Fruit fly (Drosophila melanogaster) whole organism, embryonic: Measurements from ENCODE around the gene CG16826.
A peak's percentile ranks its signal among the peaks of the same experiment; 100 is the strongest.

Source experiments
- Atf6 ChIP-seq: fragments of 200-800 bp; sonication (Bioruptor generic); IDR thresholded peaks from 2 replicates; pipeline ENCODE4 v1.3.6; 2022; ENCODE audit warnings: missing biosample characterization, missing genetic modification characterization
- CG10209 ChIP-seq: fragments of 200-800 bp; sonication (Bioruptor generic); optimal IDR thresholded peaks from 3 replicates; lab custom pipeline; 2017; ENCODE audit warnings: missing biosample characterization, mild to moderate bottlenecking, missing genetic modification characterization, missing genetic modification reagents
- CG1024 ChIP-seq: fragments of 200-800 bp; sonication (Bioruptor generic); IDR thresholded peaks from 2 replicates; pipeline ENCODE4 v1.3.6; 2022; ENCODE audit warnings: missing biosample characterization, missing genetic modification characterization
- CG10959 ChIP-seq: fragments of 200-800 bp; sonication (Bioruptor generic); IDR thresholded peaks from 2 replicates; pipeline ENCODE4 v1.3.6; 2022; ENCODE audit warnings: missing biosample characterization, missing genetic modification characterization
- CG12299 ChIP-seq: fragments of 200-800 bp; sonication (Bioruptor generic); optimal IDR thresholded peaks from 2 replicates; lab custom pipeline; 2018; ENCODE audit warnings: missing biosample characterization, mild to moderate bottlenecking, missing genetic modification characterization
- CG16813 ChIP-seq: fragments of 200-800 bp; sonication (Bioruptor generic); IDR thresholded peaks from 3 replicates; pipeline ENCODE4 v1.3.6; 2022; ENCODE audit warnings: missing biosample characterization, missing genetic modification characterization; ENCODE audit not compliant: partially characterized antibody
- CG17186 ChIP-seq: fragments of 200-800 bp; sonication (Bioruptor generic); optimal IDR thresholded peaks from 3 replicates; lab custom pipeline; 2017; ENCODE audit warnings: missing biosample characterization, missing genetic modification reagents, missing genetic modification characterization
- CG17829 ChIP-seq: fragments of 200-800 bp; optimal IDR thresholded peaks from 2 replicates; lab custom pipeline; 2019; ENCODE audit warnings: missing biosample characterization, mild to moderate bottlenecking, missing genetic modification characterization, moderate library complexity
- CG18764 ChIP-seq: fragments of 200-800 bp; sonication (Bioruptor generic); optimal IDR thresholded peaks from 3 replicates; lab custom pipeline; 2016; ENCODE audit warnings: missing biosample characterization, missing genetic modification characterization
- CG32772 ChIP-seq: fragments of 200-800 bp; sonication (Bioruptor generic); IDR thresholded peaks from 2 replicates; pipeline ENCODE4 v1.3.6; 2022; ENCODE audit warnings: missing biosample characterization, missing genetic modification characterization
- CG33557 ChIP-seq: fragments of 200-800 bp; sonication (Bioruptor generic); optimal IDR thresholded peaks from 2 replicates; lab custom pipeline; 2019; ENCODE audit warnings: missing biosample characterization, mild to moderate bottlenecking, missing genetic modification characterization, moderate library complexity
- CG4282 ChIP-seq: fragments of 200-800 bp; sonication (Bioruptor generic); optimal IDR thresholded peaks from 2 replicates; lab custom pipeline; 2016; ENCODE audit warnings: missing biosample characterization, missing genetic modification characterization
- CG4360 ChIP-seq: fragments of 200-800 bp; sonication (Bioruptor generic); IDR thresholded peaks from 2 replicates; pipeline ENCODE4 v1.3.6; 2022; ENCODE audit warnings: missing biosample characterization, missing genetic modification characterization
- CG4617 ChIP-seq: fragments of 200-800 bp; sonication (Bioruptor generic); optimal IDR thresholded peaks from 3 replicates; lab custom pipeline; 2016; ENCODE audit warnings: missing biosample characterization, missing genetic modification characterization, borderline replicate concordance
- CG4730 ChIP-seq: fragments of 200-800 bp; sonication (Bioruptor generic); IDR thresholded peaks from 2 replicates; pipeline ENCODE4 v1.3.6; 2022; ENCODE audit warnings: missing biosample characterization, missing genetic modification characterization
- CG4820 ChIP-seq: fragments of 200-800 bp; sonication (Bioruptor generic); optimal IDR thresholded peaks from 3 replicates; lab custom pipeline; 2016; ENCODE audit warnings: missing biosample characterization, missing genetic modification characterization
- CG4854 ChIP-seq: fragments of 200-800 bp; sonication (Bioruptor generic); optimal IDR thresholded peaks from 2 replicates; lab custom pipeline; 2016; ENCODE audit warnings: missing biosample characterization, missing genetic modification characterization, inconsistent platforms
- CG5180 ChIP-seq: fragments of 200-800 bp; sonication (Bioruptor generic); optimal IDR thresholded peaks from 3 replicates; lab custom pipeline; 2017; ENCODE audit warnings: missing biosample characterization, missing genetic modification characterization, mild to moderate bottlenecking, moderate library complexity, missing genetic modification reagents
- CG6254 ChIP-seq: fragments of 200-800 bp; sonication (Bioruptor generic); optimal IDR thresholded peaks from 3 replicates; lab custom pipeline; 2017; ENCODE audit warnings: mild to moderate bottlenecking, missing biosample characterization, missing genetic modification reagents, missing genetic modification characterization
- CG6272 ChIP-seq: fragments of 200-800 bp; sonication (Bioruptor generic); IDR thresholded peaks from 2 replicates; pipeline ENCODE4 v1.3.6; 2022; ENCODE audit warnings: missing biosample characterization, missing genetic modification characterization
- CG7372 ChIP-seq: fragments of 200-800 bp; sonication (Bioruptor generic); IDR thresholded peaks from 2 replicates; pipeline ENCODE4 v1.3.6; 2022; ENCODE audit warnings: missing biosample characterization, missing genetic modification characterization
- CG7556 ChIP-seq: fragments of 200-800 bp; sonication (Bioruptor generic); optimal IDR thresholded peaks from 2 replicates; lab custom pipeline; 2017; ENCODE audit warnings: missing biosample characterization, mild to moderate bottlenecking, missing genetic modification characterization
- CG7928 ChIP-seq: fragments of 200-800 bp; sonication (Bioruptor generic); optimal IDR thresholded peaks from 2 replicates; lab custom pipeline; 2017; ENCODE audit warnings: missing biosample characterization, mild to moderate bottlenecking, missing genetic modification characterization
- CG7987 ChIP-seq: fragments of 200-800 bp; sonication (Bioruptor generic); optimal IDR thresholded peaks from 2 replicates; lab custom pipeline; 2018; ENCODE audit warnings: missing biosample characterization, mild to moderate bottlenecking, missing genetic modification characterization, moderate library complexity
- CG8290 ChIP-seq, 3 experiments: fragments of 200-800 bp; sonication (Bioruptor generic); optimal IDR thresholded peaks; 2 replicates each; lab custom pipeline; 2016 to 2019; ENCODE audit warnings: missing biosample characterization in 3 of 3, missing genetic modification characterization in 3 of 3, mild to moderate bottlenecking in 2 of 3, moderate library complexity in 1 of 3
- CG9609 ChIP-seq: fragments of 200-800 bp; sonication (Bioruptor generic); optimal IDR thresholded peaks from 3 replicates; lab custom pipeline; 2016; ENCODE audit warnings: missing biosample characterization, missing genetic modification characterization
- Camta ChIP-seq: fragments of 200-800 bp; sonication (Bioruptor generic); optimal IDR thresholded peaks from 2 replicates; lab custom pipeline; 2016; ENCODE audit warnings: missing biosample characterization, missing genetic modification characterization
- Dfd ChIP-seq, 2 experiments: fragments of >200 bp; optimal IDR thresholded peaks; 2 replicates each; lab custom pipeline; 2017; ENCODE audit warnings: missing biosample characterization in 2 of 2, missing genetic modification characterization in 2 of 2
- Lim3 ChIP-seq: fragments of 200-800 bp; sonication (Bioruptor generic); IDR thresholded peaks from 2 replicates; pipeline ENCODE4 v1.3.6; 2022; ENCODE audit warnings: missing biosample characterization, missing genetic modification characterization
- Mad ChIP-seq: fragments of 200-800 bp; sonication (Bioruptor generic); optimal IDR thresholded peaks from 2 replicates; lab custom pipeline; 2016; ENCODE audit warnings: missing biosample characterization, missing genetic modification characterization
- Mes4 ChIP-seq: fragments of 200-800 bp; sonication (Bioruptor generic); optimal IDR thresholded peaks from 2 replicates; lab custom pipeline; 2016; ENCODE audit warnings: missing biosample characterization, missing genetic modification characterization
- PHDP ChIP-seq: fragments of 200-800 bp; sonication (Bioruptor generic); optimal IDR thresholded peaks from 3 replicates; lab custom pipeline; 2018; ENCODE audit warnings: missing biosample characterization, mild to moderate bottlenecking, missing genetic modification characterization, moderate library complexity
- Side ChIP-seq: fragments of 200-800 bp; sonication (Bioruptor generic); optimal IDR thresholded peaks from 2 replicates; lab custom pipeline; 2016; ENCODE audit warnings: missing biosample characterization, missing genetic modification characterization
- Sin3A ChIP-seq: fragments of >200 bp; optimal IDR thresholded peaks from 2 replicates; lab custom pipeline; 2018
- Stat92E ChIP-seq, 3 experiments: fragments of >200 bp in 2 of 3; fragments of 200-800 bp in 1 of 3; sonication (Bioruptor generic) in 1 of 3; optimal IDR thresholded peaks; 2 replicates each; lab custom pipeline; 2017 to 2019; ENCODE audit warnings: missing biosample characterization in 3 of 3, missing genetic modification characterization in 3 of 3, mild to moderate bottlenecking in 1 of 3, moderate library complexity in 1 of 3
- btn ChIP-seq: fragments of 200-800 bp; sonication (Bioruptor generic); optimal IDR thresholded peaks from 2 replicates; lab custom pipeline; 2016; ENCODE audit warnings: missing biosample characterization, missing genetic modification characterization
- caup ChIP-seq: fragments of 200-800 bp; sonication (Bioruptor generic); optimal IDR thresholded peaks from 3 replicates; lab custom pipeline; 2017; ENCODE audit warnings: missing biosample characterization, mild to moderate bottlenecking, missing genetic modification characterization, moderate library complexity; ENCODE audit not compliant: severe bottlenecking
- croc ChIP-seq: fragments of 200-800 bp; sonication (Bioruptor generic); conservative IDR thresholded peaks from 3 replicates; pipeline ENCODE4 v1.3.6; 2022; ENCODE audit warnings: missing biosample characterization, missing genetic modification characterization
- dm ChIP-seq: fragments of 200-800 bp; sonication (Bioruptor generic); optimal IDR thresholded peaks from 3 replicates; lab custom pipeline; 2016; ENCODE audit warnings: missing biosample characterization, missing genetic modification characterization
- fd64A ChIP-seq: fragments of 200-800 bp; sonication (Bioruptor generic); optimal IDR thresholded peaks from 3 replicates; lab custom pipeline; 2018; ENCODE audit warnings: missing biosample characterization, mild to moderate bottlenecking, missing genetic modification characterization
- gsb-n ChIP-seq: fragments of 200-800 bp; sonication (Bioruptor generic); optimal IDR thresholded peaks from 3 replicates; lab custom pipeline; 2018; ENCODE audit warnings: missing biosample characterization, mild to moderate bottlenecking, missing genetic modification characterization
- ham ChIP-seq: fragments of 200-800 bp; sonication (Bioruptor generic); IDR thresholded peaks from 2 replicates; pipeline ENCODE4 v1.3.6; 2022; ENCODE audit warnings: missing biosample characterization, missing genetic modification characterization
- kah ChIP-seq: fragments of 200-800 bp; sonication (Bioruptor generic); optimal IDR thresholded peaks from 2 replicates; lab custom pipeline; 2018; ENCODE audit warnings: missing biosample characterization, mild to moderate bottlenecking, missing genetic modification characterization
- lilli ChIP-seq: fragments of 200-800 bp; sonication (Bioruptor generic); optimal IDR thresholded peaks from 3 replicates; lab custom pipeline; 2016; ENCODE audit warnings: missing biosample characterization, missing genetic modification characterization
- lmd ChIP-seq: fragments of 200-800 bp; sonication (Bioruptor generic); IDR thresholded peaks from 2 replicates; pipeline ENCODE4 v1.3.6; 2022; ENCODE audit warnings: missing biosample characterization, missing genetic modification characterization
- nerfin-1 ChIP-seq: fragments of 200-800 bp; sonication (Bioruptor generic); optimal IDR thresholded peaks from 3 replicates; lab custom pipeline; 2019; ENCODE audit warnings: missing biosample characterization, mild to moderate bottlenecking, missing genetic modification characterization, moderate library complexity
- pb ChIP-seq: fragments of 200-800 bp; sonication (Bioruptor generic); optimal IDR thresholded peaks from 3 replicates; lab custom pipeline; 2016; ENCODE audit warnings: missing biosample characterization, missing genetic modification characterization
- sima ChIP-seq: fragments of 200-800 bp; sonication (Bioruptor generic); optimal IDR thresholded peaks from 2 replicates; lab custom pipeline; 2016; ENCODE audit warnings: missing biosample characterization, missing genetic modification characterization
- tio ChIP-seq: fragments of 200-800 bp; sonication (Bioruptor generic); optimal IDR thresholded peaks from 2 replicates; lab custom pipeline; 2017; ENCODE audit warnings: missing biosample characterization, missing genetic modification characterization, inconsistent platforms
- yki ChIP-seq: fragments of >200 bp; optimal IDR thresholded peaks from 3 replicates; lab custom pipeline; 2018
- zf30C ChIP-seq: fragments of 200-800 bp; sonication (Bioruptor generic); optimal IDR thresholded peaks from 3 replicates; lab custom pipeline; 2018; ENCODE audit warnings: missing biosample characterization, mild to moderate bottlenecking, missing genetic modification characterization

The CG16826 gene

dm6 chr2L:13378488-13378964, 31.0 kb downstream of the CG16826 start, which contains the start of the genes CG9302 and beta'COP (continued):
- peak; percentile 9 for TF ChIP-seq CG7928 (GFP tag; lab: Kevin White, UChicago)
- TF ChIP-seq tio (GFP tag; lab: Kevin White, UChicago) = no peak
- peak; percentile 50 for TF ChIP-seq CG4617
- peak; percentile 77 for TF ChIP-seq lilli (GFP tag; lab: Kevin White, UChicago)
- peak; percentile 65 for TF ChIP-seq CG33557
- TF ChIP-seq CG8290 (GFP tag; optimal IDR thresholded peaks at IDR 0.05; lab: Kevin White, UChicago) = peak; percentile 47
- peak in 1 of 2 experiments; percentile 15 for TF ChIP-seq CG8290 (tag; optimal IDR thresholded peaks at IDR 0.05; lab: Kevin White, UChicago)
- peak; percentile 70 for TF ChIP-seq CG7556 (GFP tag; lab: Kevin White, UChicago)
- TF ChIP-seq CG16813 (GFP tag; lab: Robert Waterston, UW) = peak; percentile 72
- no peak for TF ChIP-seq yki (lab: Kevin White, UChicago)
- TF ChIP-seq PHDP (tag; lab: Kevin White, UChicago) = peak; percentile 56
- 0 out of 2 replicates have a peak, but pooled peaks have one; percentile 12 for TF ChIP-seq ham
- peak; percentile 46 for TF ChIP-seq CG4820
- peak; percentile 49 for TF ChIP-seq nerfin-1 (tag; lab: Kevin White, UChicago)
- no peak for TF ChIP-seq CG9609 (GFP tag; lab: Kevin White, UChicago)
- TF ChIP-seq gsb-n = no peak
- TF ChIP-seq zf30C (GFP tag; lab: Kevin White, UChicago) = no peak
- TF ChIP-seq Stat92E (GFP tag; optimal IDR thresholded peaks at IDR 0.05; lab: Kevin White, UChicago) = peak in 1 of 3 experiments; percentile 58
- TF ChIP-seq CG17186 (GFP tag; lab: Kevin White, UChicago) = peak; percentile 9
- peak; percentile 47 for TF ChIP-seq Mad (GFP tag; lab: Kevin White, UChicago)
- peak; percentile 48 for TF ChIP-seq caup (GFP tag; lab: Kevin White, UChicago)
- no peak for TF ChIP-seq Lim3 (GFP tag; lab: Robert Waterston, UW)
- no peak for TF ChIP-seq fd64A (GFP tag; lab: Kevin White, UChicago)
- peak; percentile 7 for TF ChIP-seq kah (GFP tag; lab: Kevin White, UChicago)
- TF ChIP-seq CG4282 (GFP tag; lab: Kevin White, UChicago) = no peak
- TF ChIP-seq CG17829 (tag; lab: Kevin White, UChicago) = peak; percentile 82
- TF ChIP-seq CG7987 = peak; percentile 33
- peak; percentile 69 for TF ChIP-seq CG10209
- no peak for TF ChIP-seq Mes4 (GFP tag; lab: Kevin White, UChicago)
- no peak for TF ChIP-seq CG6254 (GFP tag; lab: Kevin White, UChicago)
- peak; percentile 83 for TF ChIP-seq Sin3A (lab: Kevin White, UChicago)
- TF ChIP-seq CG4854 (GFP tag; lab: Kevin White, UChicago) = peak; percentile 31
- no peak for TF ChIP-seq Camta (GFP tag; lab: Kevin White, UChicago)
- peak; percentile 58; the same call in 1 of the 2 replicates for TF ChIP-seq CG6272 (GFP tag; lab: Robert Waterston, UW)
- TF ChIP-seq CG32772 (GFP tag; lab: Robert Waterston, UW) = no peak
- TF ChIP-seq sima (GFP tag; lab: Kevin White, UChicago) = no peak
- TF ChIP-seq CG4360 = no peak
- no peak for TF ChIP-seq pb (GFP tag; lab: Kevin White, UChicago)
- no peak for TF ChIP-seq CG10959 (GFP tag; lab: Robert Waterston, UW)
- TF ChIP-seq CG12299 (tag; lab: Kevin White, UChicago) = no peak
- no peak for TF ChIP-seq btn (GFP tag; lab: Kevin White, UChicago)
- TF ChIP-seq croc (GFP tag; lab: Robert Waterston, UW) = peak; percentile 56
- TF ChIP-seq CG7372 (GFP tag; lab: Robert Waterston, UW) = no peak; the same call in 1 of the 2 replicates
- no peak for TF ChIP-seq CG4730 (GFP tag; lab: Robert Waterston, UW)
- TF ChIP-seq Side (GFP tag; lab: Kevin White, UChicago) = no peak
- no peak for TF ChIP-seq Dfd (GFP tag; optimal IDR thresholded peaks at IDR 0.05; lab: Kevin White, UChicago)
- peak; percentile 39 for TF ChIP-seq CG18764 (GFP tag; lab: Kevin White, UChicago)
- TF ChIP-seq CG1024 (GFP tag; lab: Robert Waterston, UW) = no peak
- no peak for TF ChIP-seq CG5180 (GFP tag; lab: Kevin White, UChicago)
- peak; percentile 37 for TF ChIP-seq dm (GFP tag; lab: Kevin White, UChicago)
- TF ChIP-seq Atf6 = no peak
- TF ChIP-seq lmd = peak; percentile 69
